Worm (Caenorhabditis elegans) whole organism, young adult: ENCODE data around the gene cpb-1.

Experiments
- D2030.7 ChIP-seq: fragments of 200-800 bp; sonication (Bioruptor generic); IDR thresholded peaks from 2 replicates; pipeline ENCODE4 v1.3.6; 2022; ENCODE audit warnings: missing genetic modification reagents, missing genetic modification characterization, missing compliant biosample characterization
- K12H6.12 ChIP-seq: fragments of 200-800 bp; sonication (Bioruptor generic); optimal IDR thresholded peaks from 2 replicates; lab custom pipeline; 2018; ENCODE audit warnings: mild to moderate bottlenecking, missing genetic modification characterization, missing compliant biosample characterization
- egl-18 ChIP-seq: fragments of 200-800 bp; sonication (Bioruptor generic); IDR thresholded peaks from 2 replicates; pipeline ENCODE4 v1.3.6; 2022; ENCODE audit warnings: missing genetic modification reagents, missing genetic modification characterization, missing compliant biosample characterization
- ekl-4 ChIP-seq: fragments of 200-800 bp; sonication (Bioruptor generic); IDR thresholded peaks from 2 replicates; pipeline ENCODE4 v1.3.6; 2022; ENCODE audit warnings: missing genetic modification reagents, missing genetic modification characterization, missing compliant biosample characterization
- hlh-12 ChIP-seq: sonication (generic microtip); optimal IDR thresholded peaks from 2 replicates; lab custom pipeline; 2016; ENCODE audit warnings: missing genetic modification characterization, missing compliant biosample characterization
- lsl-1 ChIP-seq: fragments of 200-800 bp; sonication (Bioruptor generic); optimal IDR thresholded peaks from 2 replicates; lab custom pipeline; 2018; ENCODE audit warnings: mild to moderate bottlenecking, missing genetic modification characterization, moderate library complexity, missing compliant biosample characterization
- madf-3 ChIP-seq: fragments of 200-800 bp; sonication (Bioruptor generic); IDR thresholded peaks from 2 replicates; pipeline ENCODE4 v1.3.6; 2022; ENCODE audit warnings: missing genetic modification reagents, missing genetic modification characterization, missing compliant biosample characterization
- nfya-2 ChIP-seq: fragments of 200-800 bp; sonication (Bioruptor generic); IDR thresholded peaks from 2 replicates; pipeline ENCODE4 v1.3.6; 2022; ENCODE audit warnings: missing genetic modification reagents, missing genetic modification characterization, missing compliant biosample characterization
- nhr-179 ChIP-seq: sonication (generic microtip); optimal IDR thresholded peaks from 2 replicates; lab custom pipeline; 2016; ENCODE audit warnings: mild to moderate bottlenecking, missing genetic modification characterization, missing compliant biosample characterization
- repo-1 ChIP-seq: sonication (generic microtip); optimal IDR thresholded peaks from 2 replicates; lab custom pipeline; 2017; ENCODE audit warnings: mild to moderate bottlenecking, missing genetic modification characterization, missing compliant biosample characterization
- ztf-18 ChIP-seq: sonication (generic microtip); optimal IDR thresholded peaks from 2 replicates; lab custom pipeline; 2016; ENCODE audit warnings: missing genotype, mild to moderate bottlenecking, missing genetic modification characterization, missing compliant biosample characterization

ce11 chrIII:9327910-9328309, 5.8 kb downstream of the cpb-1 start:
- TF ChIP-seq egl-18 (GFP tag; lab: Robert Waterston, UW): no peak
- TF ChIP-seq repo-1 (tag; lab: Kevin White, UChicago): no peak
- no peak for TF ChIP-seq ztf-18 (tag; lab: Kevin White, UChicago)
- no peak for TF ChIP-seq ekl-4
- no peak for TF ChIP-seq D2030.7
- no peak for TF ChIP-seq nhr-179 (tag; lab: Kevin White, UChicago)
- TF ChIP-seq nfya-2 (GFP tag; lab: Robert Waterston, UW): no peak
- TF ChIP-seq hlh-12 (tag; lab: Kevin White, UChicago): no peak
- TF ChIP-seq lsl-1: no peak
- TF ChIP-seq madf-3: no peak
- TF ChIP-seq K12H6.12 (tag; lab: Kevin White, UChicago): no peak
